Fruit fly (Drosophila melanogaster) whole organism, wandering third instar larva: ENCODE measurements around the gene spirit.

Source experiments
- CrebA ChIP-seq: fragments of 200-800 bp; sonication (Bioruptor generic); optimal IDR thresholded peaks from 2 replicates; lab custom pipeline; 2016; ENCODE audit warnings: missing biosample characterization, mild to moderate bottlenecking, missing genetic modification characterization, borderline replicate concordance
- Mio ChIP-seq: sonication (Bioruptor generic); optimal IDR thresholded peaks from 2 replicates; lab custom pipeline; 2016; ENCODE audit warnings: missing biosample characterization, missing genetic modification characterization
- Myc ChIP-seq: fragments of >200 bp; optimal IDR thresholded peaks from 2 replicates; lab custom pipeline; 2017
- N ChIP-seq: fragments of >200 bp; optimal IDR thresholded peaks from 2 replicates; lab custom pipeline; 2018; ENCODE audit warnings: missing biosample characterization, missing external identifiers, missing genetic modification characterization
- dmrt93B ChIP-seq: fragments of 200-800 bp; sonication (Bioruptor generic); optimal IDR thresholded peaks from 2 replicates; lab custom pipeline; 2018; ENCODE audit warnings: missing biosample characterization, mild to moderate bottlenecking, missing genetic modification characterization
- foxo ChIP-seq, 2 experiments: fragments of 200-800 bp; sonication (Bioruptor generic); optimal IDR thresholded peaks; 2 replicates in 1 of 2; 3 replicates in 1 of 2; lab custom pipeline; 2016 to 2017; ENCODE audit warnings: missing biosample characterization in 2 of 2, missing genetic modification characterization in 2 of 2
- h ChIP-seq: fragments of 200-800 bp; sonication (Bioruptor generic); optimal IDR thresholded peaks from 3 replicates; lab custom pipeline; 2016; ENCODE audit warnings: missing biosample characterization, mild to moderate bottlenecking, missing genetic modification characterization
- psq ChIP-seq: fragments of 200-800 bp; sonication (Bioruptor generic); optimal IDR thresholded peaks from 3 replicates; lab custom pipeline; 2017; ENCODE audit warnings: missing biosample characterization, mild to moderate bottlenecking, missing genetic modification characterization, moderate library complexity
- sv ChIP-seq: fragments of 200-800 bp; sonication (Bioruptor generic); optimal IDR thresholded peaks from 3 replicates; lab custom pipeline; 2016; ENCODE audit warnings: missing biosample characterization, missing genetic modification characterization

DNA sequence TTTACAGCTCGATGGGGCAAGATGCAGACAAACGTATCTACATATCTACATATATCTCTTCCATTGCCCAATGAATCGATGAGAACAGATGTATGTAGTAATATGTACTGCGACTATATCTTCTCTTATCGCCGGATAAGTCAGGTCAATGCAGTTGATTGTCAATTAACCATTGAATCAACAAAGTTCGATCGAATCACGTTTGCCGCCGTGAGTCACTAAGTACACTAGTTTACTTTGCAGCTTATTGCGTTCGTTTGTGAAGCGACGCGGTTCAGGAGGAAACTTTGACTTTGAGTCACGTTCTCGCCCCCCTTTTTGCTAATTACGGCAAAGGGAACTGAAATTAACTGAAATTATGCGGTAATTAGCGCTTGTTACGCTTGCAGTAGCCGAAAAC lies 7.4 kb upstream of the spirit start:
- TF ChIP-seq psq (GFP tag; lab: Kevin White, UChicago) (no peak), Myc (lab: Kevin White, UChicago) (no peak), N (GFP tag; lab: Kevin White, UChicago) (no peak), sv (GFP tag; lab: Kevin White, UChicago) (no peak), CrebA (GFP tag; lab: Kevin White, UChicago) (no peak), foxo (GFP tag; optimal IDR thresholded peaks at IDR 0.05; lab: Kevin White, UChicago) (no peak), Mio (GFP tag; lab: Kevin White, UChicago) (no peak), h (GFP tag; lab: Kevin White, UChicago) (no peak), dmrt93B (GFP tag; lab: Kevin White, UChicago) (no peak)
